Fruit fly (Drosophila melanogaster) whole organism, wandering third instar larva: ENCODE results near the gene CG7215.

Experiments used
- Abd-B ChIP-seq: fragments of >200 bp; optimal IDR thresholded peaks from 2 replicates; lab custom pipeline; 2017; ENCODE audit warnings: missing biosample characterization, missing genetic modification characterization
- Hr78 ChIP-seq: fragments of >200 bp; optimal IDR thresholded peaks from 2 replicates; lab custom pipeline; 2017; ENCODE audit warnings: missing biosample characterization, missing genetic modification characterization
- jim ChIP-seq: fragments of 175-275, 200-325 bp; sonication (Bioruptor generic); optimal IDR thresholded peaks from 2 replicates; lab custom pipeline; 2016; ENCODE audit warnings: missing biosample characterization, mild to moderate bottlenecking, missing genetic modification characterization
- psq ChIP-seq: fragments of 200-800 bp; sonication (Bioruptor generic); optimal IDR thresholded peaks from 3 replicates; lab custom pipeline; 2017; ENCODE audit warnings: missing biosample characterization, mild to moderate bottlenecking, missing genetic modification characterization, moderate library complexity

- no peak for TF ChIP-seq jim (GFP tag; lab: Kevin White, UChicago)
- TF ChIP-seq Hr78 (GFP tag; lab: Kevin White, UChicago): no peak
- no peak for TF ChIP-seq psq (GFP tag; lab: Kevin White, UChicago)
- no peak for TF ChIP-seq Abd-B
Observed at dm6 chr3R:18117525-18117924, 49.5 kb downstream of the CG7215 start.
